Worm (Caenorhabditis elegans) whole organism, L2 larva: ENCODE data around the gene nlp-24.

ENCODE experiments used
- ZK546.5 ChIP-seq: sonication (generic microtip); optimal IDR thresholded peaks from 2 replicates; lab custom pipeline; 2017; ENCODE audit warnings: missing biosample characterization, missing genetic modification characterization
- blmp-1 ChIP-seq: sonication (generic microtip); optimal IDR thresholded peaks from 2 replicates; lab custom pipeline; 2017; ENCODE audit warnings: missing genetic modification characterization, mild to moderate bottlenecking, missing compliant biosample characterization, antibody characterized with exemption, moderate library complexity; ENCODE audit not compliant: insufficient read depth
- ceh-82 ChIP-seq: fragments of 150-350 bp; optimal IDR thresholded peaks from 2 replicates; lab custom pipeline; 2014; ENCODE audit warnings: missing biosample characterization, missing genetic modification characterization
- elt-3 ChIP-seq: sonication (generic microtip); optimal IDR thresholded peaks from 2 replicates; lab custom pipeline; 2017; ENCODE audit warnings: missing biosample characterization, missing genetic modification characterization

ce11 chrV:11660566-11660965, 44.4 kb downstream of the nlp-24 start:
- no peak for TF ChIP-seq elt-3 (tag; lab: Kevin White, UChicago)
- no peak for TF ChIP-seq ZK546.5
- TF ChIP-seq ceh-82 (tag; lab: Kevin White, UChicago): no peak
- no peak for TF ChIP-seq blmp-1 (tag; lab: Kevin White, UChicago)
